Worm (Caenorhabditis elegans) whole organism, mixed stage, embryonic: Measurements from ENCODE around the gene nhr-131.

Source experiments
- ces-1 ChIP-seq: fragments of 150-350 bp; optimal IDR thresholded peaks from 2 replicates; lab custom pipeline; 2014; ENCODE audit warnings: missing biosample characterization, missing genetic modification reagents, missing genetic modification characterization
- elt-3 ChIP-seq: fragments of 150-350 bp; optimal IDR thresholded peaks from 2 replicates; lab custom pipeline; 2014; ENCODE audit warnings: missing biosample characterization, missing genetic modification characterization
- ham-2 ChIP-seq: fragments of 200-800 bp; sonication (Bioruptor generic); optimal IDR thresholded peaks from 2 replicates; lab custom pipeline; 2018; ENCODE audit warnings: mild to moderate bottlenecking, missing genetic modification characterization, missing compliant biosample characterization
- lin-13 ChIP-seq: fragments of 150-350 bp; optimal IDR thresholded peaks from 2 replicates; lab custom pipeline; 2014; ENCODE audit warnings: missing biosample characterization, missing genetic modification characterization
- lsy-2 ChIP-seq: fragments of 150-350 bp; optimal IDR thresholded peaks from 2 replicates; lab custom pipeline; 2014; ENCODE audit warnings: missing biosample characterization, missing genetic modification characterization
- nhr-28 ChIP-seq: fragments of 150-350 bp; optimal IDR thresholded peaks from 2 replicates; lab custom pipeline; 2014; ENCODE audit warnings: missing biosample characterization, missing genetic modification characterization
- pha-4 ChIP-seq: fragments of 150-350 bp; optimal IDR thresholded peaks from 2 replicates; lab custom pipeline; 2018; ENCODE audit warnings: missing biosample characterization, missing genetic modification reagents, missing genetic modification characterization
- sem-2 ChIP-seq: fragments of 200-800 bp; sonication (Bioruptor generic); optimal IDR thresholded peaks from 2 replicates; lab custom pipeline; 2018; ENCODE audit warnings: mild to moderate bottlenecking, missing genetic modification characterization, missing compliant biosample characterization
- zip-8 ChIP-seq: fragments of 150-350 bp; optimal IDR thresholded peaks from 2 replicates; lab custom pipeline; 2014; ENCODE audit warnings: missing biosample characterization, missing genetic modification characterization

DNA sequence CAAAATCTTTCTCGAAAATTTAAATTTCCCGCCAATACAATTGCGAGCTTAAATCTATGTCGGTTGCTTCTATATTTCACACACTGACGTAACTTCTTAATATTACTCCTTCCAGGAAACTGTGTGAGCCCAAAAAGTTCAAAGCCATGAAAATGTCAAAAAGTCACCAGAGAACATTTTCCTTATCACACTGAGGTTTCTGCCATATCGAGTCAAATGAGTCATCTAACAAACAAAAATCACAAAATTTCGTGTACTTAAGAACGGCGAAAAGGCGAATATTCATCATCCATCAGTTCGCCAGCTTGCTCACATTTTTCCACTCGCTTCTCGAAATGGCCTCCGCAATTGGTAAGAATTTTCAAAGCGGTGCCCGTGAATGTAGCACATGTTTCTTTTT, 44.5 kb upstream of the nhr-131 start, which contains the start of gene M02H5.8:
- TF ChIP-seq sem-2 (no peak), nhr-28 (tag; lab: Kevin White, UChicago) (no peak), lin-13 (no peak), ces-1 (GFP tag; lab: Kevin White, UChicago) (no peak), pha-4 (tag; lab: Kevin White, UChicago) (no peak), lsy-2 (tag; lab: Kevin White, UChicago) (no peak), elt-3 (tag; lab: Kevin White, UChicago) (no peak), ham-2 (GFP tag; lab: Kevin White, UChicago) (no peak), zip-8 (no peak)
